Worm (Caenorhabditis elegans): Measurements from ENCODE around the gene R07E3.6.

Gene R07E3.6

DNA sequence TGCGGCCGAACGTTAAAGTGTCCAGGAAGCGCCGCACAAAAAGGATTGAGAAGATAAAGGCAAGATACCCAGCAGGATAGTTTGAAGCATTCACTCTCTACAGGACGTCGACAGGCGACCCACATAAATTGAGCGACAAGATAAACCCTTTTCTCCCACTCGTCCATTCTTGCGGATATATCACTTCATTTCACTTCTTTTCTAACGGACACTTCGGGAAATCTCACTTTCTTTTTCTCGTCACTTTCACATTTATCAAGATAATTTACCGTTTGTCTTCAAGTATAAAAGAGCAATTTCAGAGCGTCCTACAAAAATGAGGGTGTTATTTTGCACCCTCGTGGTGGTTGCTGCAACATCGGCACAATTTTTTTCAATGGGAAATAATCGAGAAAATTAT, at the start of gene R07E3.6:
TSS of gene R07E3.6 (plus strand) at position 158 of the 400 bp plus-strand sequence.
- TF ChIP-seq dao-5 (tag; optimal IDR thresholded peaks at IDR 0.05) (no peak), W03F9.2 (tag; optimal IDR thresholded peaks at IDR 0.05) (no peak), him-1 (tag; optimal IDR thresholded peaks at IDR 0.05) (no peak)

- no peak for TF ChIP-seq dao-5 (tag; optimal IDR thresholded peaks at IDR 0.05)
- no peak for TF ChIP-seq W03F9.2 (tag; optimal IDR thresholded peaks at IDR 0.05)
- no peak for TF ChIP-seq him-1 (tag; optimal IDR thresholded peaks at IDR 0.05)
These were observed 44.1 kb upstream of the R07E3.6 start, which contains the start of gene F41E7.2 for ce11 chrX:10273392-10273791. TSS of gene F41E7.2 (plus strand) at chrX:10273692.

- TF ChIP-seq W03F9.2 (tag; optimal IDR thresholded peaks at IDR 0.05) (no peak), him-1 (tag; optimal IDR thresholded peaks at IDR 0.05) (no peak), dao-5 (tag; optimal IDR thresholded peaks at IDR 0.05) (no peak)
These were observed 43.1 kb upstream of the R07E3.6 start for ce11 chrX:10274470-10274869.

ce11 chrX:10277118-10277517, 40.4 kb upstream of the R07E3.6 start:
- no peak for TF ChIP-seq dao-5 (tag; optimal IDR thresholded peaks at IDR 0.05)

ce11 chrX:10279299-10279698, 38.2 kb upstream of the R07E3.6 start, which contains the start of gene slc-9B.1:
TSS of gene slc-9B.1 (plus strand) at chrX:10279599.
- TF ChIP-seq W03F9.2 (tag; optimal IDR thresholded peaks at IDR 0.05) (no peak), him-1 (tag; optimal IDR thresholded peaks at IDR 0.05) (no peak), dao-5 (tag; optimal IDR thresholded peaks at IDR 0.05) (no peak)

DNA sequence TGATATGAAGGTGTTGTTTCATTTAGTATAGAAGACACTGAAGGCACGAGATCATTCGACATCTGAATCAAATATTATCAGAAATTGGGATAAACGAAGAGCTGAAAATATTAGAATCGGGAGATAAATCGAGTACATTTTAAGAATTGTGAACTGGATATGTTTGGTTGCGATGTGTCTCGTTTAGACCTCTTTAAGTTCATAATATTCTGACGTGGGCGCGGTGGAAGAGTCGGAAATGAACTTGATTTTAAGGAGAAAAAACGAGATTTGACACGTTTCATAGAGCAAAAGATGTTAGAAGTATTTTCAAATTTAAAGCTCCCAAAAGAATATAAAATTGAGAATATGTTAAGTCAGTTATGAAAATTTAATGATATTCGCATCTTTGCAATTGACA, 31.9 kb upstream of the R07E3.6 start, which contains the start of gene npr-6:
TSS of gene npr-6 (minus strand) at position 101 of the 400 bp plus-strand sequence.
- no peak for TF ChIP-seq him-1 (tag; optimal IDR thresholded peaks at IDR 0.05)
- TF ChIP-seq W03F9.2 (tag; optimal IDR thresholded peaks at IDR 0.05): no peak
- no peak for TF ChIP-seq dao-5 (tag; optimal IDR thresholded peaks at IDR 0.05)

- TF ChIP-seq W03F9.2 (tag; optimal IDR thresholded peaks at IDR 0.05) (no peak), dao-5 (tag; optimal IDR thresholded peaks at IDR 0.05) (no peak), him-1 (tag; optimal IDR thresholded peaks at IDR 0.05) (no peak)
These were observed 20.1 kb upstream of the R07E3.6 start for ce11 chrX:10297410-10297809.

DNA sequence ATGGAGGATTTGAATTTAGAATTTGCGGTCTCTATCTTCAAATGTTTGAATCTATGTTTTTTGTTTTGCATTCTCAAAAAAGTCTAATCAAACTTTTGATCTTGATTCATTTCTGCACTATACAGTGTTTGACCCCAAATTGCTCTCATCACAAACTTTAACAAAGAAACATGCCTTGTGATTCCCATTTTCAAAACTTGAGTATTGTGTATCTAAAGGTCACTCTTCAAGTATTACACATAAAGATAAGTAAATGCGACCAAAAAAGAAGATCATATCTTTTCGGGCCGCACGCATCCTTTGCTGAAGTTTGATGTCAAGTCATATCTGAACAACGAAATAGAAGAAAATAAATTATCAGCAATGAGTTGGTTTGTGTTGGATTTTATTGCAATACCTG, 15.6 kb upstream of the R07E3.6 start:
- no peak for TF ChIP-seq dao-5 (tag; optimal IDR thresholded peaks at IDR 0.05)
- TF ChIP-seq him-1 (tag; optimal IDR thresholded peaks at IDR 0.05): no peak
- no peak for TF ChIP-seq W03F9.2 (tag; optimal IDR thresholded peaks at IDR 0.05)

ce11 chrX:10302430-10302829, 15.1 kb upstream of the R07E3.6 start, which contains the start of gene fip-5:
TSS of gene fip-5 (plus strand) at chrX:10302741.
- TF ChIP-seq W03F9.2 (tag; optimal IDR thresholded peaks at IDR 0.05) (no peak), him-1 (tag; optimal IDR thresholded peaks at IDR 0.05) (no peak), dao-5 (tag; optimal IDR thresholded peaks at IDR 0.05) (no peak)

ce11 chrX:10304178-10304577, 13.3 kb upstream of the R07E3.6 start, which contains the start of gene fipr-21:
TSS of gene fipr-21 (plus strand) at chrX:10304529.
- TF ChIP-seq W03F9.2 (tag; optimal IDR thresholded peaks at IDR 0.05) (no peak), dao-5 (tag; optimal IDR thresholded peaks at IDR 0.05) (no peak), him-1 (tag; optimal IDR thresholded peaks at IDR 0.05) (no peak)

- TF ChIP-seq dao-5 (tag; optimal IDR thresholded peaks at IDR 0.05): no peak
- no peak for TF ChIP-seq him-1 (tag; optimal IDR thresholded peaks at IDR 0.05)
- TF ChIP-seq W03F9.2 (tag; optimal IDR thresholded peaks at IDR 0.05): no peak
These were observed 11.2 kb upstream of the R07E3.6 start, which contains the start of gene cnc-8 for ce11 chrX:10306289-10306688. TSS of gene cnc-8 (plus strand) at chrX:10306595.

DNA sequence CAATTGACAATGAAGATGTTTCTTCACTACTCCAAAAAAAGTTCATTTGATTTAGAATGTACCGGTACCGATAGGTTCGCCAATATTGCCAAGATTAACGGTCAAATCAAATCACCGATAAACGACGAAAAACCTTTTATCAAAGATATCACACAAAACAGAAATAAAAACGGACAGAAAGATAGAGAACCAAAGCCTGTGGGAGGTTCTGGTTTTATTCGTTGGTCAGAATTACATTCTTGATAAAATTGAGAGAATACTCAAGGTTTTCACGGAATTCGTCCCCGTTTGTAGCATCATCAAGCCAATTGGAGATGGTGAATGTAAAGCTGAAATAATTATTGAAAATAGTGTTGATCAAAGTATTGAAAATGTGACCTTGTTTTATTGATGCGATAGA, 10.6 kb upstream of the R07E3.6 start:
- TF ChIP-seq dao-5 (tag; optimal IDR thresholded peaks at IDR 0.05) (no peak), him-1 (tag; optimal IDR thresholded peaks at IDR 0.05) (no peak), W03F9.2 (tag; optimal IDR thresholded peaks at IDR 0.05) (no peak)

DNA sequence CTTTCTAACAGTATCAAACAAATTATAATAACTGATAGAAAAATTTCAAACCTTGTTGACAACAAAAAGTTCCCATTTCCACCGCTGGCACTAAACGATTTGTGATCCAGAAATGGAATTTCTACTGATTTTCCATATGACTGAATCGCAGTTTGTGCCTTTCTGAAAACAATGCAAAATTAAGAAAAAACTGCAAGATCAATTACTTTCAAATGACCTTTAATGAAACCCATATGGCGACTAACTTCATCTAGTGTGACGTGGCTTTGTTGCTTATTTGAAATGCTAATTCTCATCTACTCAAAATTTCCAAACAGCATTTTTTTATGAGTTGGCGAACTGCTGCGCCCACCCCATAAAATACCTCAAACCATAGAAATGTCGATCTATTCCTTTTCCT, 10.0 kb upstream of the R07E3.6 start, which contains the start of gene F41E7.7:
TSS of gene F41E7.7 (plus strand) at position 301 of the 400 bp plus-strand sequence.
- TF ChIP-seq dao-5 (tag; optimal IDR thresholded peaks at IDR 0.05): no peak
- TF ChIP-seq W03F9.2 (tag; optimal IDR thresholded peaks at IDR 0.05): no peak
- TF ChIP-seq him-1 (tag; optimal IDR thresholded peaks at IDR 0.05): no peak

DNA sequence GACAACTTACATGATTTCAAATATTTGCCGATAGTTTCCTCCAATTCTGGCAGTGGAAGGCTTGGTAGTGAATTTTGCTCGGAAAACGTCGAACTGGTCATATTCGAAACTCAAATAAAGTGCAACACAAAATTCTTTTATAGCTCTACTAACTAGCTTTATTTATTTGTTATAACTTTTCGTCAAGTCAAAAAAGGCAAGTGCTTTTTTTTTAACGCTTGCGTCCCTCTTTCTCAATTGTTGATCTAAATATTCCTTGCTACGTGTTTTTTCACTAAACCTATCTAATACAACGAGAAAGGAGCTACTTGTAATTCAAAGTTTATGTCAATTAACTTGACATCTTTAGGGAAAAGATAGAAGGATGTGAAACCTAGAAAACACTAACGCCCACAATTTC, 7.2 kb upstream of the R07E3.6 start, which contains the start of gene F41E7.6:
TSS of gene F41E7.6 (minus strand) at position 101 of the 400 bp plus-strand sequence.
- TF ChIP-seq dao-5 (tag; optimal IDR thresholded peaks at IDR 0.05): no peak
- no peak for TF ChIP-seq W03F9.2 (tag; optimal IDR thresholded peaks at IDR 0.05)
- no peak for TF ChIP-seq him-1 (tag; optimal IDR thresholded peaks at IDR 0.05)

ce11 chrX:10315905-10316304, 1.6 kb upstream of the R07E3.6 start, which contains the start of gene F41E7.9:
TSS of gene F41E7.9 (minus strand) at chrX:10316005.
- TF ChIP-seq dao-5 (tag; optimal IDR thresholded peaks at IDR 0.05): no peak
- no peak for TF ChIP-seq him-1 (tag; optimal IDR thresholded peaks at IDR 0.05)
- no peak for TF ChIP-seq W03F9.2 (tag; optimal IDR thresholded peaks at IDR 0.05)

Data from whole organism, L4/young adult.